Worm (Caenorhabditis elegans): ENCODE data around the gene tba-7.

The tba-7 gene

DNA sequence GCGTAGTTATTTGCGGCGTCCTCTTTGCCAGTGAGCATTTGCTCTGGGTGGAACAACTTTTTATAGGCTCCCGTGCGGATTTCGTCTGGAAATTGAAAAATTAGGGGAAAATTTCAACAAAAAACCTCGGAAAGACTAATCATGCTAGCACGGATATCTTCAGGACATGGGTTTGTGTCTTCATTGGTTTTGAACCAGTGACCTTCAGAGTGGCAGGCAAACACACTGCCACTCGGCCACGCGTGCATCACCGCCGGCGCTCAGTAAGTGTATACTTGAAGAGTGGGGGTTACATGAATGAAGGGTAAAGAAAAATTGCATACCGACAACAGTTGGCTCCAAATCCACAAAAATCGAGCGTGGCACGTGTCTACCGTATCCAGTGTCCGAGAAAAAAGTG is 352 bp downstream of the tba-7 start:
- TF ChIP-seq ets-4 (tag; optimal IDR thresholded peaks at IDR 0.05) (peak; percentile 35), hlh-15 (tag; optimal IDR thresholded peaks at IDR 0.05) (peak; percentile 78), hlh-6 (tag; optimal IDR thresholded peaks at IDR 0.05) (peak; percentile 95), unc-55 (GFP tag; optimal IDR thresholded peaks at IDR 0.05) (no peak), syd-9 (tag; optimal IDR thresholded peaks at IDR 0.05) (peak; percentile 76), ceh-22 (tag; optimal IDR thresholded peaks at IDR 0.05) (peak; percentile 24), madf-2 (tag; optimal IDR thresholded peaks at IDR 0.05) (peak; percentile 89), C08G9.2 (tag; optimal IDR thresholded peaks at IDR 0.05) (peak; percentile 78), unc-42 (tag; optimal IDR thresholded peaks at IDR 0.05) (peak; percentile 62), che-1 (tag; optimal IDR thresholded peaks at IDR 0.05) (peak; percentile 89), ref-2 (tag; optimal IDR thresholded peaks at IDR 0.05) (peak; percentile 83), ceh-14 (tag; optimal IDR thresholded peaks at IDR 0.05) (peak; percentile 80), pat-9 (tag; optimal IDR thresholded peaks at IDR 0.05) (peak; percentile 91), hlh-30 (tag; optimal IDR thresholded peaks at IDR 0.05; ENCODE audit: insufficient read depth) (peak; percentile 53), pha-4 (tag; optimal IDR thresholded peaks at IDR 0.05) (no peak), ceh-18 (tag; optimal IDR thresholded peaks at IDR 0.05) (peak; percentile 79), tbx-2 (tag; optimal IDR thresholded peaks at IDR 0.05) (peak; percentile 84), ceh-45 (GFP tag; IDR thresholded peaks at IDR 0.05) (peak; percentile 68; the same call in 1 of the 2 replicates), sdc-2 (tag; optimal IDR thresholded peaks at IDR 0.05) (peak; percentile 83), dve-1 (tag; optimal IDR thresholded peaks at IDR 0.05) (peak; percentile 89), odd-2 (tag; optimal IDR thresholded peaks at IDR 0.05) (peak; percentile 41), K09A11.1 (tag; optimal IDR thresholded peaks at IDR 0.05; ENCODE audit: insufficient read depth) (peak; percentile 65), fax-1 (tag; optimal IDR thresholded peaks at IDR 0.05) (peak; percentile 77), sox-4 (tag; optimal IDR thresholded peaks at IDR 0.05) (peak; percentile 90), pros-1 (tag; optimal IDR thresholded peaks at IDR 0.05) (no peak), elt-4 (tag; optimal IDR thresholded peaks at IDR 0.05) (peak; percentile 51), pag-3 (tag; optimal IDR thresholded peaks at IDR 0.05; ENCODE audit: borderline replicate concordance) (peak; percentile 50), nhr-11 (tag; optimal IDR thresholded peaks at IDR 0.05) (no peak), C38D4.7 (GFP tag; optimal IDR thresholded peaks at IDR 0.05) (peak; percentile 88), pqm-1 (tag; optimal IDR thresholded peaks at IDR 0.05) (peak; percentile 27), npax-4 (tag; optimal IDR thresholded peaks at IDR 0.05) (peak; percentile 72), unc-86 (tag; optimal IDR thresholded peaks at IDR 0.05) (peak; percentile 80), fkh-10 (GFP tag; optimal IDR thresholded peaks at IDR 0.05) (peak; percentile 83), sox-2 (GFP tag; IDR thresholded peaks at IDR 0.05) (peak; percentile 76), ceh-19 (GFP tag; optimal IDR thresholded peaks at IDR 0.05) (peak; percentile 88), unc-3 (GFP tag; conservative IDR thresholded peaks at IDR 0.05) (peak; percentile 79), unc-3 (tag; optimal IDR thresholded peaks at IDR 0.05) (peak; percentile 68), Y22D7AL.16 (tag; optimal IDR thresholded peaks at IDR 0.05) (peak; percentile 91), elt-2 (tag; optimal IDR thresholded peaks at IDR 0.05) (peak; percentile 90), eyg-1 (tag; optimal IDR thresholded peaks at IDR 0.05) (peak; percentile 87), ceh-2 (tag; optimal IDR thresholded peaks at IDR 0.05) (peak; percentile 71), zip-5 (tag; optimal IDR thresholded peaks at IDR 0.05) (peak; percentile 60), tbx-7 (tag; optimal IDR thresholded peaks at IDR 0.05) (peak; percentile 47), lin-11 (tag; optimal IDR thresholded peaks at IDR 0.05) (peak; percentile 82), gmeb-2 (tag; optimal IDR thresholded peaks at IDR 0.05) (peak; percentile 90), hlh-13 (GFP tag; optimal IDR thresholded peaks at IDR 0.05) (peak; percentile 84), mec-3 (tag; optimal IDR thresholded peaks at IDR 0.05; ENCODE audit: borderline replicate concordance) (peak; percentile 16), fkh-6 (tag; optimal IDR thresholded peaks at IDR 0.05) (peak; percentile 88), dmd-4 (tag; optimal IDR thresholded peaks at IDR 0.05; ENCODE audit: borderline replicate concordance) (peak; percentile 74), nfya-1 (tag; optimal IDR thresholded peaks at IDR 0.05) (peak; percentile 69), ztf-16 (tag; optimal IDR thresholded peaks at IDR 0.05) (peak; percentile 82), ceh-30 (tag; optimal IDR thresholded peaks at IDR 0.05) (no peak), ceh-31 (tag; optimal IDR thresholded peaks at IDR 0.05) (peak; percentile 67)
